Worm (Caenorhabditis elegans): Measurements from ENCODE around the gene Y75D11A.3.
"Not testable (repeated sequence)": the region's sequence is repeated elsewhere in the genome, so short reads cannot be mapped to it uniquely, and the experiment has no call there.

The Y75D11A.3 gene

DNA sequence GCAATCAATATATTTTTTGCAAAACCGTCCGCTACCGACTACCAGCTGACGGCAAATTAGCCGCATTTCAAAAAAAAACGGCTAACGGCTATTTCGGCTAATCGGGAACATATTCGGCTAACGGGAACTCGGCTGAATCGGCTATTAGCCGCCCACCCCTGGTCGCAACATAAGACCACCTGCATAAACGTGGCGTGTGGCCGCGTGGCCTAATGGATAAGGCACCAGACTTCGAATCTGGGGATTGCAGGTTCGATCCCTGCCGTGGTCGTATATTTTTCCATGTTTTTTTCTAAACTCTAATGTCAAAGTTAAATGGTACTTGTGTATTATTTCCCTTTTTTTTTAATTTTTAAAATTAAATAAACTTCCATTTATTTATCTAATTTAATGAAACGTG lies 47.5 kb downstream of the Y75D11A.3 start:
- no peak for TF ChIP-seq pat-9 (tag; optimal IDR thresholded peaks at IDR 0.05)
- TF ChIP-seq dve-1 (tag; optimal IDR thresholded peaks at IDR 0.05) = no peak
- TF ChIP-seq sox-2 (GFP tag; IDR thresholded peaks at IDR 0.05) = no peak
- no peak for TF ChIP-seq fkh-6 (tag; optimal IDR thresholded peaks at IDR 0.05)
- no peak for TF ChIP-seq ceh-14 (tag; optimal IDR thresholded peaks at IDR 0.05)
- no peak for TF ChIP-seq tbx-2 (tag; optimal IDR thresholded peaks at IDR 0.05)
- no peak for TF ChIP-seq hlh-13 (GFP tag; optimal IDR thresholded peaks at IDR 0.05)

DNA sequence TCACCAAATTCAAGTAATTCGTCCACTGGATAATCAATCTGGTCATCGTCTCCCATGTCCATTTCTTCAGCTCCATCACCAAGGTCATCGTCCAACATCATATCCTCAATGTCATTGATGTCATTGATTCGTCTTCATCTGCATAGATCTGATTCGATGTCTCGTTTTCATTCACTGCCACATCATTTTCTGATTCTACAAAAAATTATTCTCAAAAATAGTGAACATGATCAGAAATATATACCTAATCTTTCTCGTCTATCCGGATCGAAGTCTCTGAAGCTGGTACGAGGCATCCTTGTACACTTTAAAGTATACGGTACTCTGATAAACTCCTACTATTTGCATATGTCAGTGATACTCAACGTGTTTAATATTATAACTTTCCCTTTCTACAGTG lies 49.1 kb downstream of the Y75D11A.3 start, which contains the start of gene C36C9.4:
C36C9.4 (minus strand) TSS at position 101 of the 400 bp plus-strand sequence.
- TF ChIP-seq lim-6 (tag; optimal IDR thresholded peaks at IDR 0.05); sox-2 (GFP tag; IDR thresholded peaks at IDR 0.05); pha-4 (tag; optimal IDR thresholded peaks at IDR 0.05): not testable (repeated sequence)

Measured in whole organism, late embryonic.